Worm (Caenorhabditis elegans) whole organism, early embryonic: ENCODE data around the gene zig-11.

Experiments
- B0310.2 ChIP-seq: sonication (generic microtip); optimal IDR thresholded peaks from 2 replicates; lab custom pipeline; 2016; ENCODE audit warnings: mild to moderate bottlenecking, missing genetic modification characterization, missing compliant biosample characterization
- F13C5.2 ChIP-seq: sonication (generic microtip); optimal IDR thresholded peaks from 2 replicates; lab custom pipeline; 2017; ENCODE audit warnings: mild to moderate bottlenecking, missing genetic modification characterization, inconsistent platforms, missing compliant biosample characterization
- aly-1 ChIP-seq: sonication (generic microtip); optimal IDR thresholded peaks from 2 replicates; lab custom pipeline; 2016; ENCODE audit warnings: missing genetic modification characterization, missing compliant biosample characterization
- ama-1 ChIP-seq: fragments of 150-350 bp; optimal IDR thresholded peaks from 2 replicates; lab custom pipeline; 2014
- ceh-13 ChIP-seq: fragments of 200-800 bp; sonication (Bioruptor generic); optimal IDR thresholded peaks from 2 replicates; lab custom pipeline; 2018; ENCODE audit warnings: mild to moderate bottlenecking, missing genetic modification characterization, missing compliant biosample characterization
- ceh-36 ChIP-seq: sonication (generic microtip); optimal IDR thresholded peaks from 2 replicates; lab custom pipeline; 2016; ENCODE audit warnings: missing genetic modification characterization, inconsistent platforms, missing compliant biosample characterization
- ets-7 ChIP-seq: sonication (generic microtip); optimal IDR thresholded peaks from 2 replicates; lab custom pipeline; 2016; ENCODE audit warnings: missing genotype, missing genetic modification characterization, missing compliant biosample characterization
- flt-1 ChIP-seq: fragments of 200-800 bp; sonication (Bioruptor generic); IDR thresholded peaks from 2 replicates; pipeline ENCODE4 v1.3.6; 2022; ENCODE audit warnings: missing genetic modification characterization, missing compliant biosample characterization
- hmbx-1 ChIP-seq: sonication (generic microtip); optimal IDR thresholded peaks from 2 replicates; lab custom pipeline; 2016; ENCODE audit warnings: mild to moderate bottlenecking, missing genetic modification characterization, missing compliant biosample characterization
- hmg-4 ChIP-seq: fragments of 200-800 bp; sonication (Bioruptor generic); optimal IDR thresholded peaks from 2 replicates; lab custom pipeline; 2018; ENCODE audit warnings: mild to moderate bottlenecking, missing genetic modification characterization, missing compliant biosample characterization
- hnd-1 ChIP-seq: sonication (generic microtip); optimal IDR thresholded peaks from 2 replicates; lab custom pipeline; 2016; ENCODE audit warnings: missing genetic modification characterization, missing compliant biosample characterization
- pes-1 ChIP-seq: fragments of 200-800 bp; sonication (Bioruptor generic); IDR thresholded peaks from 2 replicates; pipeline ENCODE4 v1.3.6; 2022; ENCODE audit warnings: missing genetic modification reagents, missing genetic modification characterization, missing compliant biosample characterization
- scrt-1 ChIP-seq: fragments of 200-800 bp; sonication (Bioruptor generic); IDR thresholded peaks from 2 replicates; pipeline ENCODE4 v1.3.6; 2022; ENCODE audit warnings: missing genetic modification characterization, missing compliant biosample characterization
- sea-1 ChIP-seq: fragments of 200-800 bp; sonication (Bioruptor generic); conservative IDR thresholded peaks from 2 replicates; pipeline ENCODE4 v1.3.6; 2022; ENCODE audit warnings: missing genetic modification characterization, missing compliant biosample characterization
- tbx-11 ChIP-seq: fragments of 200-800 bp; sonication (Bioruptor generic); IDR thresholded peaks from 2 replicates; pipeline ENCODE4 v1.3.6; 2022; ENCODE audit warnings: missing genetic modification characterization, missing compliant biosample characterization
- tbx-37 ChIP-seq: fragments of 200-800 bp; sonication (Bioruptor generic); conservative IDR thresholded peaks from 2 replicates; pipeline ENCODE4 v1.3.6; 2022; ENCODE audit warnings: missing genetic modification reagents, missing genetic modification characterization, missing compliant biosample characterization
- tra-4 ChIP-seq: sonication (generic microtip); optimal IDR thresholded peaks from 2 replicates; lab custom pipeline; 2017; ENCODE audit warnings: missing genetic modification characterization, missing compliant biosample characterization

Gene zig-11

ce11 chrV:1892567-1893277, at the start of gene zig-11:
zig-11 (minus strand) TSS chrV:1892939.
- TF ChIP-seq sea-1 (no peak), tbx-37 (GFP tag; lab: Robert Waterston, UW) (no peak), flt-1 (GFP tag; lab: Robert Waterston, UW) (no peak), F13C5.2 (tag; lab: Kevin White, UChicago) (no peak)

ce11 chrV:1940472-1941221, 47.9 kb upstream of the zig-11 start:
- TF ChIP-seq sea-1 (no peak), B0310.2 (tag; lab: Kevin White, UChicago) (no peak), tbx-37 (GFP tag; lab: Robert Waterston, UW) (no peak), tra-4 (tag; lab: Kevin White, UChicago) (no peak), tbx-11 (GFP tag; lab: Robert Waterston, UW) (no peak), pes-1 (GFP tag; lab: Robert Waterston, UW) (no peak), ama-1 (lab: Kevin White, UChicago) (no peak), flt-1 (GFP tag; lab: Robert Waterston, UW) (no peak), ets-7 (tag; lab: Kevin White, UChicago) (no peak), hnd-1 (no peak), aly-1 (tag; lab: Kevin White, UChicago) (no peak), ceh-36 (tag; lab: Kevin White, UChicago) (no peak), F13C5.2 (tag; lab: Kevin White, UChicago) (no peak), scrt-1 (GFP tag; lab: Robert Waterston, UW) (no peak), hmbx-1 (tag; lab: Kevin White, UChicago) (no peak), ceh-13 (GFP tag; lab: Kevin White, UChicago) (no peak), hmg-4 (GFP tag; lab: Kevin White, UChicago) (no peak)

- TF ChIP-seq tbx-37 (GFP tag; lab: Robert Waterston, UW) (no peak), tra-4 (tag; lab: Kevin White, UChicago) (no peak), F13C5.2 (tag; lab: Kevin White, UChicago) (no peak), hmg-4 (GFP tag; lab: Kevin White, UChicago) (no peak), hmbx-1 (tag; lab: Kevin White, UChicago) (no peak), hnd-1 (no peak), B0310.2 (tag; lab: Kevin White, UChicago) (no peak), sea-1 (no peak), scrt-1 (GFP tag; lab: Robert Waterston, UW) (no peak), ets-7 (tag; lab: Kevin White, UChicago) (no peak), ama-1 (lab: Kevin White, UChicago) (no peak), pes-1 (GFP tag; lab: Robert Waterston, UW) (no peak)
These were observed 45.2 kb upstream of the zig-11 start, which contains the start of gene glb-25 for ce11 chrV:1937963-1938362. glb-25 (plus strand) TSS chrV:1938263.

ce11 chrV:1935494-1935893, 42.8 kb upstream of the zig-11 start:
- TF ChIP-seq hnd-1 (no peak), pes-1 (GFP tag; lab: Robert Waterston, UW) (no peak), aly-1 (tag; lab: Kevin White, UChicago) (no peak), flt-1 (GFP tag; lab: Robert Waterston, UW) (no peak), ama-1 (lab: Kevin White, UChicago) (no peak), scrt-1 (GFP tag; lab: Robert Waterston, UW) (no peak), tbx-37 (GFP tag; lab: Robert Waterston, UW) (no peak), F13C5.2 (tag; lab: Kevin White, UChicago) (no peak), ceh-13 (GFP tag; lab: Kevin White, UChicago) (no peak), tra-4 (tag; lab: Kevin White, UChicago) (no peak), sea-1 (no peak), hmg-4 (GFP tag; lab: Kevin White, UChicago) (no peak), tbx-11 (GFP tag; lab: Robert Waterston, UW) (no peak), ets-7 (tag; lab: Kevin White, UChicago) (no peak), hmbx-1 (tag; lab: Kevin White, UChicago) (no peak)

ce11 chrV:1928473-1928872, 35.7 kb upstream of the zig-11 start:
- no peak for TF ChIP-seq aly-1 (tag; lab: Kevin White, UChicago)
- no peak for TF ChIP-seq tra-4 (tag; lab: Kevin White, UChicago)
- TF ChIP-seq B0310.2 (tag; lab: Kevin White, UChicago): no peak
- TF ChIP-seq ets-7 (tag; lab: Kevin White, UChicago): no peak
- TF ChIP-seq ama-1 (lab: Kevin White, UChicago): no peak
- no peak for TF ChIP-seq tbx-37 (GFP tag; lab: Robert Waterston, UW)
- no peak for TF ChIP-seq ceh-13 (GFP tag; lab: Kevin White, UChicago)
- no peak for TF ChIP-seq scrt-1 (GFP tag; lab: Robert Waterston, UW)
- TF ChIP-seq tbx-11 (GFP tag; lab: Robert Waterston, UW): no peak
- no peak for TF ChIP-seq hnd-1
- no peak for TF ChIP-seq flt-1 (GFP tag; lab: Robert Waterston, UW)
- TF ChIP-seq sea-1: no peak
- TF ChIP-seq hmg-4 (GFP tag; lab: Kevin White, UChicago): no peak

ce11 chrV:1927015-1927414, 34.3 kb upstream of the zig-11 start, which contains the start of gene T06A1.5:
T06A1.5 (plus strand) TSS chrV:1927223.
- no peak for TF ChIP-seq ets-7 (tag; lab: Kevin White, UChicago)

ce11 chrV:1925487-1925886, 32.7 kb upstream of the zig-11 start, which contains the start of gene T06A1.1:
T06A1.1 (minus strand) TSS chrV:1925587.
- TF ChIP-seq ceh-36 (tag; lab: Kevin White, UChicago) (no peak), tbx-37 (GFP tag; lab: Robert Waterston, UW) (no peak), ceh-13 (GFP tag; lab: Kevin White, UChicago) (no peak), B0310.2 (tag; lab: Kevin White, UChicago) (no peak), pes-1 (GFP tag; lab: Robert Waterston, UW) (no peak), hmbx-1 (tag; lab: Kevin White, UChicago) (no peak), hnd-1 (no peak)
